Worm (Caenorhabditis elegans) whole organism, L1 larva: Measurements from ENCODE around the gene lin-48.
A peak's percentile ranks its signal among the peaks of the same experiment; 100 is the strongest.

Experiments
- C16A3.4 ChIP-seq: fragments of 150-350 bp; optimal IDR thresholded peaks from 2 replicates; lab custom pipeline; 2014; ENCODE audit warnings: missing biosample characterization, missing genetic modification characterization
- Y116A8C.19 ChIP-seq: sonication (generic microtip); optimal IDR thresholded peaks from 2 replicates; lab custom pipeline; 2016; ENCODE audit warnings: missing compliant biosample characterization, missing genetic modification characterization, borderline replicate concordance
- aha-1 ChIP-seq: fragments of 150-350 bp; optimal IDR thresholded peaks from 2 replicates; lab custom pipeline; 2014; ENCODE audit warnings: missing biosample characterization, missing genetic modification characterization
- alr-1 ChIP-seq: fragments of 200-800 bp; sonication (Bioruptor generic); optimal IDR thresholded peaks from 2 replicates; lab custom pipeline; 2018; ENCODE audit warnings: borderline replicate concordance, mild to moderate bottlenecking, missing genetic modification characterization, missing compliant biosample characterization
- aly-2 ChIP-seq: fragments of 150-350 bp; optimal IDR thresholded peaks from 2 replicates; lab custom pipeline; 2014; ENCODE audit warnings: missing biosample characterization, missing genetic modification characterization
- ceh-82 ChIP-seq, 3 experiments: fragments of 150-350 bp in 1 of 3; sonication (generic microtip) in 2 of 3; optimal IDR thresholded peaks; 2 replicates each; lab custom pipeline; 2014 to 2017; ENCODE audit warnings: missing biosample characterization in 3 of 3, missing genetic modification characterization in 3 of 3
- dsc-1 ChIP-seq: sonication (generic microtip); optimal IDR thresholded peaks from 2 replicates; lab custom pipeline; 2016; ENCODE audit warnings: mild to moderate bottlenecking, missing genetic modification characterization, missing compliant biosample characterization
- efl-1 ChIP-seq, 4 experiments: fragments of 150-350 bp; optimal IDR thresholded peaks in 3 of 4; peaks in 1 of 4; 1 replicate in 1 of 4; 2 replicates in 3 of 4; lab custom pipeline; 2014; ENCODE audit warnings: missing biosample characterization in 2 of 4, missing genetic modification characterization in 2 of 4, missing genetic modification reagents in 2 of 4
- egl-13 ChIP-seq: sonication (generic microtip); optimal IDR thresholded peaks from 2 replicates; lab custom pipeline; 2016; ENCODE audit warnings: missing genotype, missing genetic modification reagents, missing genetic modification characterization, missing compliant biosample characterization
- egl-27 ChIP-seq, 2 experiments: fragments of 150-350 bp in 1 of 2; sonication (generic microtip); optimal IDR thresholded peaks; 3 replicates each; lab custom pipeline; 2017 to 2018; ENCODE audit warnings: missing biosample characterization in 2 of 2, missing genetic modification characterization in 2 of 2, missing genetic modification reagents in 2 of 2
- elt-2 ChIP-seq: sonication (generic microtip); optimal IDR thresholded peaks from 2 replicates; lab custom pipeline; 2016; ENCODE audit warnings: missing genetic modification characterization, mild to moderate bottlenecking, inconsistent platforms, missing compliant biosample characterization, missing genetic modification reagents
- fkh-8 ChIP-seq: sonication (generic microtip); optimal IDR thresholded peaks from 2 replicates; lab custom pipeline; 2016; ENCODE audit warnings: mild to moderate bottlenecking, missing genetic modification characterization, missing compliant biosample characterization
- hlh-4 ChIP-seq: sonication (generic microtip); optimal IDR thresholded peaks from 2 replicates; lab custom pipeline; 2016; ENCODE audit warnings: mild to moderate bottlenecking, missing genetic modification characterization, missing compliant biosample characterization
- irx-1 ChIP-seq: sonication (generic microtip); optimal IDR thresholded peaks from 2 replicates; lab custom pipeline; 2016; ENCODE audit warnings: missing genetic modification characterization, missing compliant biosample characterization
- lin-15B ChIP-seq: fragments of 150-350 bp; sonication (generic microtip); optimal IDR thresholded peaks from 3 replicates; lab custom pipeline; 2014; ENCODE audit warnings: missing biosample characterization, missing genetic modification characterization
- lir-3 ChIP-seq: sonication (generic microtip); optimal IDR thresholded peaks from 2 replicates; lab custom pipeline; 2016; ENCODE audit warnings: mild to moderate bottlenecking, missing genetic modification characterization, moderate library complexity, missing compliant biosample characterization; ENCODE audit not compliant: poor library complexity
- lsy-2 ChIP-seq, 2 experiments: fragments of 150-350 bp; optimal IDR thresholded peaks; 2 replicates each; lab custom pipeline; 2014; ENCODE audit warnings: missing biosample characterization in 2 of 2, missing genetic modification characterization in 2 of 2
- mef-2 ChIP-seq: fragments of 150-350 bp; optimal IDR thresholded peaks from 2 replicates; lab custom pipeline; 2014; ENCODE audit warnings: missing biosample characterization, missing genetic modification characterization
- nhr-19 ChIP-seq: fragments of 200-800 bp; sonication (Bioruptor generic); conservative IDR thresholded peaks from 2 replicates; pipeline ENCODE4 v1.3.6; 2022; ENCODE audit warnings: missing genetic modification characterization, missing compliant biosample characterization
- nhr-20 ChIP-seq: sonication (generic microtip); optimal IDR thresholded peaks from 2 replicates; lab custom pipeline; 2016; ENCODE audit warnings: mild to moderate bottlenecking, missing genetic modification characterization, missing compliant biosample characterization
- nhr-237 ChIP-seq: fragments of 150-350 bp; optimal IDR thresholded peaks from 2 replicates; lab custom pipeline; 2014; ENCODE audit warnings: missing biosample characterization, missing genetic modification characterization
- nhr-76 ChIP-seq: sonication (generic microtip); optimal IDR thresholded peaks from 2 replicates; lab custom pipeline; 2017; ENCODE audit warnings: missing biosample characterization, missing genetic modification characterization
- nhr-85 ChIP-seq: sonication (generic microtip); peaks from one replicate; lab custom pipeline; 2016; ENCODE audit warnings: missing genetic modification characterization, inconsistent platforms, missing compliant biosample characterization
- nhr-90 ChIP-seq: sonication (generic microtip); optimal IDR thresholded peaks from 2 replicates; lab custom pipeline; 2016; ENCODE audit warnings: mild to moderate bottlenecking, missing genetic modification characterization, missing compliant biosample characterization; ENCODE audit not compliant: poor library complexity
- rnt-1 ChIP-seq: sonication (generic microtip); optimal IDR thresholded peaks from 2 replicates; lab custom pipeline; 2016; ENCODE audit warnings: mild to moderate bottlenecking, missing genetic modification characterization, moderate library complexity, missing compliant biosample characterization
- skn-1 ChIP-seq: fragments of 150-350 bp; optimal IDR thresholded peaks from 2 replicates; lab custom pipeline; 2014; ENCODE audit warnings: missing biosample characterization, missing genetic modification characterization
- snpc-4 ChIP-seq: fragments of 150-350 bp; optimal IDR thresholded peaks from 2 replicates; lab custom pipeline; 2014; ENCODE audit warnings: missing biosample characterization, missing genetic modification characterization
- snu-23 ChIP-seq: sonication (generic microtip); optimal IDR thresholded peaks from 2 replicates; lab custom pipeline; 2016; ENCODE audit warnings: missing genetic modification characterization, missing compliant biosample characterization
- sptf-1 ChIP-seq: fragments of 150-350 bp; optimal IDR thresholded peaks from 2 replicates; lab custom pipeline; 2014; ENCODE audit warnings: missing biosample characterization, missing genetic modification characterization
- sup-37 ChIP-seq: fragments of 200-800 bp; sonication (Bioruptor generic); optimal IDR thresholded peaks from 2 replicates; lab custom pipeline; 2018; ENCODE audit warnings: mild to moderate bottlenecking, missing genetic modification characterization, missing compliant biosample characterization
- swsn-7 ChIP-seq: sonication (generic microtip); optimal IDR thresholded peaks from 2 replicates; lab custom pipeline; 2016; ENCODE audit warnings: missing genetic modification characterization, missing compliant biosample characterization
- unc-86 ChIP-seq: sonication (generic microtip); optimal IDR thresholded peaks from 2 replicates; lab custom pipeline; 2016; ENCODE audit warnings: missing genetic modification characterization, missing compliant biosample characterization
- unc-98 ChIP-seq: fragments of 200-800 bp; sonication (Bioruptor generic); IDR thresholded peaks from 2 replicates; pipeline ENCODE4 v1.3.6; 2022; ENCODE audit warnings: missing genetic modification characterization, missing compliant biosample characterization
- vab-15 ChIP-seq: sonication (generic microtip); optimal IDR thresholded peaks from 2 replicates; lab custom pipeline; 2017; ENCODE audit warnings: missing genotype, mild to moderate bottlenecking, missing genetic modification characterization, missing compliant biosample characterization
- xbp-1 ChIP-seq: sonication (generic microtip); optimal IDR thresholded peaks from 2 replicates; lab custom pipeline; 2016; ENCODE audit warnings: missing genetic modification characterization, missing compliant biosample characterization
- zag-1 ChIP-seq: fragments of 150-350 bp; optimal IDR thresholded peaks from 2 replicates; lab custom pipeline; 2014; ENCODE audit warnings: missing biosample characterization, missing genetic modification characterization
- ztf-11 ChIP-seq, 2 experiments: sonication (generic microtip); optimal IDR thresholded peaks; 2 replicates each; lab custom pipeline; 2016 to 2017; ENCODE audit warnings: missing genetic modification characterization in 2 of 2, missing biosample characterization in 1 of 2, missing compliant biosample characterization in 1 of 2
- ztf-4 ChIP-seq: fragments of 150-350 bp; optimal IDR thresholded peaks from 2 replicates; lab custom pipeline; 2014; ENCODE audit warnings: missing biosample characterization, missing genetic modification characterization

The lin-48 gene

ce11 chrIII:3724880-3725279, 20.4 kb upstream of the lin-48 start, which contains the start of gene C14B1.12:
TSS of gene C14B1.12 (minus strand) at chrIII:3724980.
- TF ChIP-seq snu-23 (GFP tag; lab: Kevin White, UChicago) (no peak), nhr-90 (no peak), snpc-4 (tag; lab: Kevin White, UChicago) (no peak), unc-98 (GFP tag; lab: Robert Waterston, UW) (no peak), fkh-8 (tag; lab: Kevin White, UChicago) (no peak), sup-37 (no peak), lsy-2 (tag; optimal IDR thresholded peaks at IDR 0.05; lab: Kevin White, UChicago) (no peak), lin-15B (no peak), nhr-85 (tag; lab: Kevin White, UChicago) (no peak), aly-2 (tag; lab: Kevin White, UChicago) (no peak), C16A3.4 (tag; lab: Kevin White, UChicago) (no peak)

- TF ChIP-seq irx-1 (tag; lab: Kevin White, UChicago) (no peak), rnt-1 (no peak), mef-2 (tag; lab: Kevin White, UChicago) (no peak), fkh-8 (tag; lab: Kevin White, UChicago) (no peak), nhr-19 (GFP tag; lab: Robert Waterston, UW) (no peak), ztf-4 (tag; lab: Kevin White, UChicago) (no peak), xbp-1 (tag; lab: Kevin White, UChicago) (no peak), ceh-82 (tag; optimal IDR thresholded peaks at IDR 0.05; lab: Kevin White, UChicago) (no peak), sptf-1 (tag; lab: Kevin White, UChicago) (no peak), zag-1 (tag; lab: Kevin White, UChicago) (no peak), nhr-76 (tag; lab: Kevin White, UChicago) (no peak), skn-1 (tag; lab: Kevin White, UChicago) (no peak), snu-23 (GFP tag; lab: Kevin White, UChicago) (no peak), egl-13 (tag; lab: Kevin White, UChicago) (no peak), lir-3 (no peak), lin-15B (no peak), nhr-20 (tag; lab: Kevin White, UChicago) (no peak)
Observed at ce11 chrIII:3726443-3726842, 18.8 kb upstream of the lin-48 start, which contains the start of gene gldi-5. TSS of gene gldi-5 (minus strand) at chrIII:3726500.

DNA sequence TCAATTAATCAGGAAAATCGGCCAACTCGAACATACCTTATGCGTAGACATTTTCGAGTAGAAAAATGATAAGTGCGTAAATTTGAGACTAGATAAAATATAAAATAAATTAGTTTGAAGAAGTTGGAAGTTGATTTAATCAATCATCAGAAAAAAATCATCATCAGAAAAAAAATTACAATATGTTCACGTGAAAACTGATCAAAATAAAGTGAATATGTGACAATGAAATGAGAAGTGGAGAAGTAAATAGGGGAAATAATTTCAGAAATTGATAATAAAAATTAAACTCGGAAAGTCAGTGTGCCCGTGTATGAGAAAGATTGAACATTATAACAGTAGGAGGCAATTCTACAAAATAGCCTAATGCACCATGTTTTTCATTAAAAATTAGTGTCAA, 15.7 kb upstream of the lin-48 start, which contains the start of gene F34D10.9:
Gene F34D10.9, minus strand, starts transcription at position 101 of the 400 bp plus-strand sequence.
- TF ChIP-seq snu-23 (GFP tag; lab: Kevin White, UChicago) (no peak), xbp-1 (tag; lab: Kevin White, UChicago) (no peak), egl-27 (tag; optimal IDR thresholded peaks at IDR 0.05; lab: Kevin White, UChicago) (no peak), aha-1 (tag; lab: Kevin White, UChicago) (no peak), dsc-1 (no peak), nhr-90 (no peak), alr-1 (no peak), elt-2 (tag; lab: Kevin White, UChicago) (no peak), nhr-237 (no peak), snpc-4 (tag; lab: Kevin White, UChicago) (no peak), ztf-11 (tag; optimal IDR thresholded peaks at IDR 0.05; lab: Kevin White, UChicago) (no peak), hlh-4 (tag; lab: Kevin White, UChicago) (no peak), efl-1 (optimal IDR thresholded peaks at IDR 0.05; lab: Kevin White, UChicago) (no peak), efl-1 (GFP tag; optimal IDR thresholded peaks at IDR 0.05 in 1 of 2; lab: Kevin White, UChicago) (no peak), mef-2 (tag; lab: Kevin White, UChicago) (no peak), lsy-2 (tag; optimal IDR thresholded peaks at IDR 0.05; lab: Kevin White, UChicago) (no peak), egl-13 (tag; lab: Kevin White, UChicago) (no peak), unc-86 (tag; lab: Kevin White, UChicago) (no peak), Y116A8C.19 (tag; lab: Kevin White, UChicago) (no peak), unc-98 (GFP tag; lab: Robert Waterston, UW) (no peak)
- TF ChIP-seq, all 84 proteins: peak for 0

- TF ChIP-seq nhr-19 (GFP tag; lab: Robert Waterston, UW), result no peak
- no peak for TF ChIP-seq swsn-7 (tag; lab: Kevin White, UChicago)
- no peak for TF ChIP-seq vab-15 (tag; lab: Kevin White, UChicago)
- TF ChIP-seq nhr-85 (tag; lab: Kevin White, UChicago), result peak; percentile 56
Observed at ce11 chrIII:3730475-3730874, 14.8 kb upstream of the lin-48 start, which contains the start of gene F34D10.8. TSS of gene F34D10.8 (plus strand) at chrIII:3730775.
